Fruit fly (Drosophila melanogaster) whole organism, adult: ENCODE results near the gene CG14111.

Source experiments
- CG11617 ChIP-seq: fragments of 200-800 bp; sonication (Bioruptor generic); optimal IDR thresholded peaks from 2 replicates; lab custom pipeline; 2017; ENCODE audit warnings: mild to moderate bottlenecking, missing biosample characterization, missing genetic modification reagents, missing genetic modification characterization
- CG12768 ChIP-seq: fragments of 200-800 bp; sonication (Bioruptor generic); optimal IDR thresholded peaks from 2 replicates; lab custom pipeline; 2017; ENCODE audit warnings: missing biosample characterization, missing genetic modification characterization, mild to moderate bottlenecking, moderate library complexity, missing genetic modification reagents
- CG14711 ChIP-seq: fragments of 200-800 bp; sonication (Bioruptor generic); optimal IDR thresholded peaks from 2 replicates; lab custom pipeline; 2018; ENCODE audit warnings: missing biosample characterization, mild to moderate bottlenecking, missing genetic modification characterization, moderate library complexity
- CG1620 ChIP-seq: fragments of 200-800 bp; sonication (Bioruptor generic); optimal IDR thresholded peaks from 2 replicates; lab custom pipeline; 2016; ENCODE audit warnings: missing biosample characterization, missing genetic modification characterization
- CG33017 ChIP-seq: fragments of 200-800 bp; sonication (Bioruptor generic); optimal IDR thresholded peaks from 2 replicates; lab custom pipeline; 2018; ENCODE audit warnings: missing biosample characterization, mild to moderate bottlenecking, missing genetic modification characterization, moderate library complexity
- CG5204 ChIP-seq: fragments of 200-800 bp; sonication (Bioruptor generic); optimal IDR thresholded peaks from 2 replicates; lab custom pipeline; 2016; ENCODE audit warnings: missing biosample characterization, missing genetic modification characterization
- CG7045 ChIP-seq: fragments of 200-800 bp; sonication (Bioruptor generic); optimal IDR thresholded peaks from 2 replicates; lab custom pipeline; 2017; ENCODE audit warnings: missing biosample characterization, mild to moderate bottlenecking, missing genetic modification characterization
- Crg-1 ChIP-seq: fragments of 200-800 bp; sonication (Bioruptor generic); optimal IDR thresholded peaks from 2 replicates; lab custom pipeline; 2016; ENCODE audit warnings: missing biosample characterization, missing genetic modification characterization
- Hr96 ChIP-seq: fragments of 200-800 bp; sonication (Bioruptor generic); optimal IDR thresholded peaks from 2 replicates; lab custom pipeline; 2016; ENCODE audit warnings: missing biosample characterization, missing genetic modification characterization
- cic ChIP-seq: fragments of 200-800 bp; sonication (Bioruptor generic); optimal IDR thresholded peaks from 2 replicates; lab custom pipeline; 2017; ENCODE audit warnings: missing biosample characterization, mild to moderate bottlenecking, missing genetic modification characterization, moderate library complexity
- kay ChIP-seq: fragments of 200-800 bp; sonication (Bioruptor generic); peaks from one replicate; lab custom pipeline; 2016; ENCODE audit warnings: missing biosample characterization, missing genetic modification characterization, borderline replicate concordance
- ovo ChIP-seq: fragments of 200-800 bp; sonication (Bioruptor generic); optimal IDR thresholded peaks from 2 replicates; lab custom pipeline; 2016; ENCODE audit warnings: missing biosample characterization, missing genetic modification characterization
- pad ChIP-seq: fragments of 200-800 bp; sonication (Bioruptor generic); optimal IDR thresholded peaks from 3 replicates; lab custom pipeline; 2017; ENCODE audit warnings: missing biosample characterization, missing genetic modification characterization, mild to moderate bottlenecking, moderate library complexity, missing genetic modification reagents
- toe ChIP-seq: fragments of 200-800 bp; sonication (Bioruptor generic); optimal IDR thresholded peaks from 2 replicates; lab custom pipeline; 2016; ENCODE audit warnings: missing biosample characterization, missing genetic modification characterization

dm6 chr3L:13403141-13403867, 25.5 kb downstream of the CG14111 start:
- TF ChIP-seq cic (GFP tag; lab: Kevin White, UChicago), result no peak
- TF ChIP-seq CG11617, result no peak
- TF ChIP-seq CG12768 (GFP tag; lab: Kevin White, UChicago), result no peak
- no peak for TF ChIP-seq ovo
- TF ChIP-seq CG33017 (tag; lab: Kevin White, UChicago), result no peak
- no peak for TF ChIP-seq toe (GFP tag; lab: Kevin White, UChicago)
- TF ChIP-seq CG1620, result no peak
- TF ChIP-seq CG5204 (GFP tag; lab: Kevin White, UChicago), result no peak
- no peak for TF ChIP-seq Hr96
- no peak for TF ChIP-seq pad (GFP tag; lab: Kevin White, UChicago)
- TF ChIP-seq Crg-1 (GFP tag; lab: Kevin White, UChicago), result no peak
- no peak for TF ChIP-seq CG7045
- TF ChIP-seq CG14711 (tag; lab: Kevin White, UChicago), result no peak
- TF ChIP-seq kay (GFP tag; lab: Kevin White, UChicago), result no peak
